Worm (Caenorhabditis elegans) whole organism, L4 larva: ENCODE data around the gene cwp-1.
A peak's percentile ranks its signal among the peaks of the same experiment; 100 is the strongest.

ENCODE experiments used
- D1046.2 ChIP-seq: fragments of 200-800 bp; sonication (Bioruptor generic); IDR thresholded peaks from 2 replicates; pipeline ENCODE4 v1.3.6; 2022; ENCODE audit warnings: missing genetic modification characterization, missing compliant biosample characterization
- F10B5.3 ChIP-seq: sonication (generic microtip); optimal IDR thresholded peaks from 2 replicates; lab custom pipeline; 2016; ENCODE audit warnings: mild to moderate bottlenecking, missing genetic modification characterization, missing compliant biosample characterization
- R02D3.7 ChIP-seq: fragments of 150-350 bp; sonication (generic microtip); optimal IDR thresholded peaks from 3 replicates; lab custom pipeline; 2014; ENCODE audit warnings: missing biosample characterization, missing genetic modification characterization
- Y48G9A.11 ChIP-seq: fragments of 200-800 bp; sonication (Bioruptor generic); IDR thresholded peaks from 2 replicates; pipeline ENCODE4 v1.3.6; 2022; ENCODE audit warnings: missing genetic modification reagents, missing genetic modification characterization, missing compliant biosample characterization
- Y5F2A.4 ChIP-seq: fragments of 200-800 bp; sonication (Bioruptor generic); optimal IDR thresholded peaks from 2 replicates; lab custom pipeline; 2018; ENCODE audit warnings: mild to moderate bottlenecking, missing genetic modification characterization, missing compliant biosample characterization
- ceh-32 ChIP-seq: sonication (generic microtip); optimal IDR thresholded peaks from 2 replicates; lab custom pipeline; 2016; ENCODE audit warnings: mild to moderate bottlenecking, missing genetic modification characterization, missing compliant biosample characterization; ENCODE audit not compliant: poor library complexity
- ceh-44 ChIP-seq: fragments of 200-800 bp; sonication (Bioruptor generic); IDR thresholded peaks from 2 replicates; pipeline ENCODE4 v1.3.6; 2022; ENCODE audit warnings: missing genetic modification reagents, missing genetic modification characterization, missing compliant biosample characterization
- ceh-62 ChIP-seq: sonication (generic microtip); optimal IDR thresholded peaks from 2 replicates; lab custom pipeline; 2017; ENCODE audit warnings: missing biosample characterization, missing genetic modification characterization
- daf-16 ChIP-seq, 3 experiments: sonication (generic microtip); optimal IDR thresholded peaks; 2 replicates each; lab custom pipeline; 2016 to 2017; ENCODE audit warnings: missing genetic modification characterization in 3 of 3, missing genetic modification reagents in 3 of 3, mild to moderate bottlenecking in 2 of 3, missing compliant biosample characterization in 2 of 3, missing biosample characterization in 1 of 3, moderate library complexity in 1 of 3
- daf-19 ChIP-seq: fragments of 200-800 bp; sonication (Bioruptor generic); conservative IDR thresholded peaks from 2 replicates; pipeline ENCODE4 v1.3.6; 2022; ENCODE audit warnings: missing genetic modification characterization, missing compliant biosample characterization
- daf-8 ChIP-seq: fragments of 200-800 bp; sonication (Bioruptor generic); IDR thresholded peaks from 2 replicates; pipeline ENCODE4 v1.3.6; 2022; ENCODE audit warnings: missing genetic modification characterization, missing compliant biosample characterization
- dmd-8 ChIP-seq: fragments of 200-800 bp; sonication (Bioruptor generic); IDR thresholded peaks from 2 replicates; pipeline ENCODE4 v1.3.6; 2022; ENCODE audit warnings: missing genetic modification characterization, missing compliant biosample characterization
- dmd-9 ChIP-seq: fragments of 200-800 bp; sonication (Bioruptor generic); IDR thresholded peaks from 2 replicates; pipeline ENCODE4 v1.3.6; 2022; ENCODE audit warnings: missing genetic modification reagents, missing genetic modification characterization, missing compliant biosample characterization
- duxl-1 ChIP-seq: sonication (generic microtip); optimal IDR thresholded peaks from 2 replicates; lab custom pipeline; 2016; ENCODE audit warnings: mild to moderate bottlenecking, missing genetic modification characterization, moderate library complexity, missing compliant biosample characterization; ENCODE audit not compliant: poor library complexity
- dve-1 ChIP-seq: sonication (generic microtip); optimal IDR thresholded peaks from 2 replicates; lab custom pipeline; 2017; ENCODE audit warnings: antibody characterized with exemption, mild to moderate bottlenecking, missing genetic modification characterization, missing compliant biosample characterization; ENCODE audit not compliant: insufficient read depth
- egl-27 ChIP-seq: sonication (generic microtip); optimal IDR thresholded peaks from 3 replicates; lab custom pipeline; 2017; ENCODE audit warnings: missing biosample characterization, missing genetic modification reagents, missing genetic modification characterization
- fkh-10 ChIP-seq: fragments of 150-350 bp; optimal IDR thresholded peaks from 2 replicates; lab custom pipeline; 2014; ENCODE audit warnings: missing biosample characterization, missing genetic modification reagents, missing genetic modification characterization
- fos-1 ChIP-seq: fragments of 150-350 bp; optimal IDR thresholded peaks from 2 replicates; lab custom pipeline; 2014; ENCODE audit warnings: missing biosample characterization, missing genetic modification characterization
- hif-1 ChIP-seq, 2 experiments: sonication (generic microtip); optimal IDR thresholded peaks; 2 replicates each; lab custom pipeline; 2016 to 2017; ENCODE audit warnings: missing compliant biosample characterization in 2 of 2, missing genetic modification characterization in 2 of 2, missing genetic modification reagents in 2 of 2, missing genotype in 2 of 2, mild to moderate bottlenecking in 1 of 2
- hlh-11 ChIP-seq: fragments of 200-800 bp; sonication (Bioruptor generic); optimal IDR thresholded peaks from 2 replicates; lab custom pipeline; 2018; ENCODE audit warnings: mild to moderate bottlenecking, missing genetic modification characterization, missing compliant biosample characterization
- hlh-30 ChIP-seq: sonication (generic microtip); optimal IDR thresholded peaks from 2 replicates; lab custom pipeline; 2017; ENCODE audit warnings: antibody characterized with exemption, mild to moderate bottlenecking, missing genetic modification characterization, missing compliant biosample characterization; ENCODE audit not compliant: insufficient read depth
- jun-1 ChIP-seq: fragments of 150-350 bp; optimal IDR thresholded peaks from 2 replicates; lab custom pipeline; 2014; ENCODE audit warnings: missing biosample characterization, missing genetic modification reagents, missing genetic modification characterization
- lin-15B ChIP-seq: fragments of 150-350 bp; sonication (generic microtip); optimal IDR thresholded peaks from 3 replicates; lab custom pipeline; 2014; ENCODE audit warnings: missing biosample characterization, missing genetic modification characterization
- lin-38 ChIP-seq: fragments of 200-800 bp; sonication (Bioruptor generic); IDR thresholded peaks from 2 replicates; pipeline ENCODE4 v1.3.6; 2022; ENCODE audit warnings: missing genetic modification reagents, missing genetic modification characterization, missing compliant biosample characterization
- lin-39 ChIP-seq: fragments of 150-350 bp; optimal IDR thresholded peaks from 2 replicates; lab custom pipeline; 2014; ENCODE audit warnings: missing biosample characterization, missing genetic modification reagents, missing genetic modification characterization
- lir-3 ChIP-seq: sonication (generic microtip); optimal IDR thresholded peaks from 2 replicates; lab custom pipeline; 2016; ENCODE audit warnings: mild to moderate bottlenecking, missing genetic modification characterization, missing compliant biosample characterization
- mdl-1 ChIP-seq, 2 experiments: fragments of 150-350 bp in 1 of 2; sonication (generic microtip) in 1 of 2; optimal IDR thresholded peaks; 2 replicates each; lab custom pipeline; 2014 to 2017; ENCODE audit warnings: missing biosample characterization in 2 of 2, missing genetic modification characterization in 2 of 2
- mep-1 ChIP-seq: fragments of 150-350 bp; sonication (generic microtip); optimal IDR thresholded peaks from 3 replicates; lab custom pipeline; 2014; ENCODE audit warnings: missing biosample characterization, missing genetic modification characterization
- nhr-11 ChIP-seq: fragments of 150-350 bp; optimal IDR thresholded peaks from 2 replicates; lab custom pipeline; 2014; ENCODE audit warnings: missing biosample characterization, missing genetic modification characterization
- nhr-25 ChIP-seq: sonication (generic microtip); optimal IDR thresholded peaks from 2 replicates; lab custom pipeline; 2017; ENCODE audit warnings: missing genetic modification characterization, mild to moderate bottlenecking, missing compliant biosample characterization, antibody characterized with exemption, moderate library complexity, borderline replicate concordance; ENCODE audit not compliant: insufficient read depth
- nhr-28 ChIP-seq: fragments of 150-350 bp; optimal IDR thresholded peaks from 2 replicates; lab custom pipeline; 2014; ENCODE audit warnings: missing biosample characterization, missing genetic modification characterization
- nhr-42 ChIP-seq: fragments of 200-800 bp; sonication (Bioruptor generic); IDR thresholded peaks from 2 replicates; pipeline ENCODE4 v1.3.6; 2022; ENCODE audit warnings: missing genetic modification characterization, missing compliant biosample characterization
- nhr-6 ChIP-seq: fragments of 150-350 bp; optimal IDR thresholded peaks from 2 replicates; lab custom pipeline; 2014; ENCODE audit warnings: missing biosample characterization, missing genetic modification characterization
- pha-4 ChIP-seq, 2 experiments: fragments of 150-350 bp in 1 of 2; fragments of 200-800 bp in 1 of 2; sonication (Bioruptor generic) in 1 of 2; IDR thresholded peaks in 1 of 2; optimal IDR thresholded peaks in 1 of 2; 2 replicates each; pipeline versions ENCODE4 v1.3.6 to Lab custom; 2014 to 2022; ENCODE audit warnings: missing genetic modification characterization in 2 of 2, missing genetic modification reagents in 2 of 2, missing biosample characterization in 1 of 2, missing compliant biosample characterization in 1 of 2
- rbr-2 ChIP-seq: sonication (generic microtip); optimal IDR thresholded peaks from 2 replicates; lab custom pipeline; 2016; ENCODE audit warnings: missing genotype, missing genetic modification characterization, missing compliant biosample characterization
- sdz-12 ChIP-seq: fragments of 200-800 bp; sonication (Bioruptor generic); optimal IDR thresholded peaks from 2 replicates; lab custom pipeline; 2018; ENCODE audit warnings: mild to moderate bottlenecking, missing genetic modification characterization, missing compliant biosample characterization
- set-16 ChIP-seq: fragments of 200-800 bp; sonication (Bioruptor generic); IDR thresholded peaks from 2 replicates; pipeline ENCODE4 v1.3.6; 2022; ENCODE audit warnings: missing genetic modification reagents, missing genetic modification characterization, missing compliant biosample characterization
- spr-3 ChIP-seq: fragments of 200-800 bp; sonication (Bioruptor generic); optimal IDR thresholded peaks from 2 replicates; lab custom pipeline; 2018; ENCODE audit warnings: mild to moderate bottlenecking, missing genetic modification characterization, missing compliant biosample characterization
- tag-97 ChIP-seq: fragments of 200-800 bp; sonication (Bioruptor generic); IDR thresholded peaks from 2 replicates; pipeline ENCODE4 v1.3.6; 2022; ENCODE audit warnings: missing genetic modification characterization, missing compliant biosample characterization
- tra-1 ChIP-seq: fragments of 200-800 bp; sonication (Bioruptor generic); IDR thresholded peaks from 2 replicates; pipeline ENCODE4 v1.3.6; 2022; ENCODE audit warnings: missing genetic modification reagents, missing genetic modification characterization, missing compliant biosample characterization
- unc-39 ChIP-seq: sonication (generic microtip); optimal IDR thresholded peaks from 2 replicates; lab custom pipeline; 2017; ENCODE audit warnings: missing biosample characterization, missing genetic modification characterization
- zag-1 ChIP-seq: fragments of 150-350 bp; optimal IDR thresholded peaks from 2 replicates; lab custom pipeline; 2014; ENCODE audit warnings: missing biosample characterization, missing genetic modification characterization
- zfp-2 ChIP-seq: sonication (generic microtip); optimal IDR thresholded peaks from 2 replicates; lab custom pipeline; 2016; ENCODE audit warnings: mild to moderate bottlenecking, missing genetic modification characterization, missing compliant biosample characterization
- zfp-3 ChIP-seq: fragments of 200-800 bp; sonication (Bioruptor generic); conservative IDR thresholded peaks from 2 replicates; pipeline ENCODE4 v1.3.6; 2022; ENCODE audit warnings: missing genetic modification reagents, missing genetic modification characterization, missing compliant biosample characterization
- ztf-11 ChIP-seq: fragments of 150-350 bp; optimal IDR thresholded peaks from 2 replicates; lab custom pipeline; 2014; ENCODE audit warnings: missing biosample characterization, missing genetic modification characterization

cwp-1 gene

ce11 chrV:4862737-4863136 is 21.7 kb upstream of the cwp-1 start, which contains the start of gene C37H5.13 (continued):
- TF ChIP-seq jun-1 (tag; lab: Kevin White, UChicago) = no peak
- TF ChIP-seq ztf-11 (tag; lab: Kevin White, UChicago) = no peak
- no peak for TF ChIP-seq daf-16 (GFP tag; optimal IDR thresholded peaks at IDR 0.05; lab: Kevin White, UChicago)
- TF ChIP-seq daf-16 (tag; optimal IDR thresholded peaks at IDR 0.05; lab: Kevin White, UChicago) = peak; percentile 42
- no peak for TF ChIP-seq nhr-6
- TF ChIP-seq F10B5.3 (tag; lab: Kevin White, UChicago) = no peak
- no peak for TF ChIP-seq unc-39 (tag; lab: Kevin White, UChicago)
- no peak for TF ChIP-seq ceh-62
- peak in 1 of 2 experiments; percentile 2 for TF ChIP-seq hif-1 (tag; optimal IDR thresholded peaks at IDR 0.05; lab: Kevin White, UChicago)
- TF ChIP-seq fkh-10 (GFP tag; lab: Kevin White, UChicago) = no peak
- no peak for TF ChIP-seq Y48G9A.11
- no peak for TF ChIP-seq fos-1
- no peak for TF ChIP-seq zfp-2 (tag; lab: Kevin White, UChicago)
- no peak for TF ChIP-seq Y5F2A.4 (GFP tag; lab: Kevin White, UChicago)
- TF ChIP-seq lin-15B (tag; lab: Kevin White, UChicago) = no peak
- TF ChIP-seq egl-27 (tag; lab: Kevin White, UChicago) = no peak
- no peak for TF ChIP-seq set-16 (GFP tag; lab: Robert Waterston, UW)
- TF ChIP-seq hlh-30 (tag; lab: Kevin White, UChicago) = peak; percentile 48
- TF ChIP-seq sdz-12 (GFP tag; lab: Kevin White, UChicago) = no peak
- no peak for TF ChIP-seq lin-39 (tag; lab: Kevin White, UChicago)
- TF ChIP-seq lir-3 = no peak
- TF ChIP-seq dmd-9 (GFP tag; lab: Robert Waterston, UW) = no peak
- no peak for TF ChIP-seq spr-3 (GFP tag; lab: Kevin White, UChicago)
- no peak for TF ChIP-seq daf-19 (GFP tag; lab: Robert Waterston, UW)
- TF ChIP-seq duxl-1 (tag; lab: Kevin White, UChicago) = no peak
- no peak for TF ChIP-seq ceh-44 (GFP tag; lab: Robert Waterston, UW)
- no peak for TF ChIP-seq pha-4 (GFP tag; IDR thresholded peaks at IDR 0.05; lab: Robert Waterston, UW)
- TF ChIP-seq pha-4 (tag; optimal IDR thresholded peaks at IDR 0.05; lab: Kevin White, UChicago) = no peak
- TF ChIP-seq rbr-2 = no peak
- peak; percentile 28 for TF ChIP-seq mep-1 (tag; lab: Kevin White, UChicago)
- peak; percentile 11 for TF ChIP-seq nhr-11
- no peak for TF ChIP-seq zag-1
- peak; percentile 45 for TF ChIP-seq dve-1 (tag; lab: Kevin White, UChicago)
- no peak for TF ChIP-seq R02D3.7 (tag; lab: Kevin White, UChicago)
- TF ChIP-seq zfp-3 (GFP tag; lab: Robert Waterston, UW) = no peak
- peak; percentile 98 for TF ChIP-seq nhr-28
- TF ChIP-seq mdl-1 (tag; optimal IDR thresholded peaks at IDR 0.05; lab: Kevin White, UChicago) = peak in 1 of 2 experiments; percentile 27
- no peak for TF ChIP-seq ceh-32
- TF ChIP-seq lin-38 (GFP tag; lab: Robert Waterston, UW) = no peak
- TF ChIP-seq tag-97 (GFP tag; lab: Robert Waterston, UW) = no peak
- no peak for TF ChIP-seq nhr-42
- no peak for TF ChIP-seq daf-8 (GFP tag; lab: Robert Waterston, UW)
- no peak for TF ChIP-seq D1046.2
- no peak for TF ChIP-seq hlh-11 (tag; lab: Kevin White, UChicago)
- TF ChIP-seq nhr-25 (tag; lab: Kevin White, UChicago) = no peak
- no peak for TF ChIP-seq dmd-8 (GFP tag; lab: Robert Waterston, UW)
- TF ChIP-seq tra-1 = no peak
